Worm (Caenorhabditis elegans) whole organism, L1 larva: Measurements from ENCODE around the gene C47A10.12.

Experiments used
- nhr-237 ChIP-seq: fragments of 150-350 bp; optimal IDR thresholded peaks from 2 replicates; lab custom pipeline; 2014; ENCODE audit warnings: missing biosample characterization, missing genetic modification characterization
- nhr-71 ChIP-seq: sonication (generic microtip); optimal IDR thresholded peaks from 2 replicates; lab custom pipeline; 2016; ENCODE audit warnings: mild to moderate bottlenecking, missing genetic modification characterization, moderate library complexity, missing compliant biosample characterization

DNA sequence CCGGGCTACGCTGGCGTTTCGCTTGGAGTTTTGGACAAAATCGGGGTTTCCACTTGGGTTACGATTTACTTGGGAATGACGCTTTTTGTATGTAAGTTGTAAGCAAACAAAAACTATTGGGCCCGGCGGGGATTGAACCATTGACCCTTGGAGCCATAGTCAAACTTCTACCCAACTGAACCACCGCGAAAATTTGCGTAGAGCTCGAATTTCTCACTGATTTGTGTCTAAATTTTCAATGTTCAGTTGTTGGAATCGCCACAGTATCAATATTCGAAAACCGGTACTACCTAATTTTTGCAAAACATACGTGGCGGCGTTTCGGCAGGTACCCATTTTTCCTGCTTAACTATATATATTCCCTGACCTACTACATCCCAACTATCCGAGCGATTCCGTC is 10.0 kb upstream of the C47A10.12 start:
- TF ChIP-seq nhr-71 (tag; lab: Kevin White, UChicago) (no peak), nhr-237 (tag; lab: Kevin White, UChicago) (no peak)
